Fruit fly (Drosophila melanogaster) whole organism, embryonic: Measurements from ENCODE around the gene eEF1delta.

Experiments used
- B-H2 ChIP-seq: fragments of 200-800 bp; sonication (Bioruptor generic); optimal IDR thresholded peaks from 2 replicates; lab custom pipeline; 2018; ENCODE audit warnings: missing biosample characterization, mild to moderate bottlenecking, missing genetic modification characterization
- CG10147 ChIP-seq: fragments of 200-800 bp; sonication (Bioruptor generic); optimal IDR thresholded peaks from 2 replicates; lab custom pipeline; 2019; ENCODE audit warnings: missing biosample characterization, mild to moderate bottlenecking, missing genetic modification characterization, moderate library complexity
- CG1024 ChIP-seq: fragments of 200-800 bp; sonication (Bioruptor generic); IDR thresholded peaks from 2 replicates; pipeline ENCODE4 v1.3.6; 2022; ENCODE audit warnings: missing biosample characterization, missing genetic modification characterization
- CG11085 ChIP-seq: fragments of 200-800 bp; sonication (Bioruptor generic); IDR thresholded peaks from 2 replicates; pipeline ENCODE4 v1.3.6; 2022; ENCODE audit warnings: missing biosample characterization, missing genetic modification characterization
- CG11398 ChIP-seq: fragments of 200-800 bp; sonication (Bioruptor generic); optimal IDR thresholded peaks from 2 replicates; lab custom pipeline; 2016; ENCODE audit warnings: missing biosample characterization, missing genetic modification characterization
- CG11696 ChIP-seq: fragments of 200-800 bp; sonication (Bioruptor generic); IDR thresholded peaks from 2 replicates; pipeline ENCODE4 v1.3.6; 2022; ENCODE audit warnings: missing biosample characterization, missing genetic modification characterization
- CG12071 ChIP-seq: fragments of 200-800 bp; sonication (Bioruptor generic); optimal IDR thresholded peaks from 3 replicates; lab custom pipeline; 2018; ENCODE audit warnings: missing biosample characterization, mild to moderate bottlenecking, missing genetic modification characterization
- CG1233 ChIP-seq: fragments of 200-800 bp; sonication (Bioruptor generic); optimal IDR thresholded peaks from 4 replicates; lab custom pipeline; 2018; ENCODE audit warnings: missing biosample characterization, mild to moderate bottlenecking, missing genetic modification characterization
- CG12391 ChIP-seq: fragments of 200-800 bp; sonication (Bioruptor generic); optimal IDR thresholded peaks from 3 replicates; lab custom pipeline; 2018; ENCODE audit warnings: missing biosample characterization, mild to moderate bottlenecking, missing genetic modification characterization, moderate library complexity
- CG1529 ChIP-seq: fragments of 200-800 bp; sonication (Bioruptor generic); optimal IDR thresholded peaks from 3 replicates; lab custom pipeline; 2018; ENCODE audit warnings: missing biosample characterization, missing genetic modification characterization
- CG16863 ChIP-seq: fragments of 200-800 bp; sonication (Bioruptor generic); optimal IDR thresholded peaks from 3 replicates; lab custom pipeline; 2016; ENCODE audit warnings: missing biosample characterization, missing genetic modification characterization
- CG4707 ChIP-seq: fragments of 200-800 bp; sonication (Bioruptor generic); optimal IDR thresholded peaks from 2 replicates; lab custom pipeline; 2018; ENCODE audit warnings: missing biosample characterization, mild to moderate bottlenecking, missing genetic modification characterization, moderate library complexity
- CG6175 ChIP-seq: fragments of 200-800 bp; sonication (Bioruptor generic); IDR thresholded peaks from 3 replicates; pipeline ENCODE4 v1.3.6; 2022; ENCODE audit warnings: missing biosample characterization, missing genetic modification characterization
- CG6254 ChIP-seq: fragments of 200-800 bp; sonication (Bioruptor generic); optimal IDR thresholded peaks from 3 replicates; lab custom pipeline; 2017; ENCODE audit warnings: mild to moderate bottlenecking, missing biosample characterization, missing genetic modification reagents, missing genetic modification characterization
- CG7839 ChIP-seq: fragments of 200-800 bp; sonication (Bioruptor generic); optimal IDR thresholded peaks from 3 replicates; lab custom pipeline; 2018; ENCODE audit warnings: missing biosample characterization, mild to moderate bottlenecking, missing genetic modification characterization, moderate library complexity
- CG8359 ChIP-seq: fragments of 200-800 bp; sonication (Bioruptor generic); optimal IDR thresholded peaks from 2 replicates; lab custom pipeline; 2017; ENCODE audit warnings: missing biosample characterization, mild to moderate bottlenecking, missing genetic modification characterization, borderline replicate concordance
- CG9727 ChIP-seq: fragments of 200-800 bp; sonication (Bioruptor generic); optimal IDR thresholded peaks from 3 replicates; lab custom pipeline; 2017; ENCODE audit warnings: missing biosample characterization, mild to moderate bottlenecking, missing genetic modification characterization
- Chrac-16 ChIP-seq: fragments of 200-800 bp; sonication (Bioruptor generic); optimal IDR thresholded peaks from 3 replicates; lab custom pipeline; 2016; ENCODE audit warnings: missing biosample characterization, missing genetic modification characterization
- Dp ChIP-seq: fragments of 200-800 bp; sonication (Bioruptor generic); optimal IDR thresholded peaks from 2 replicates; lab custom pipeline; 2018; ENCODE audit warnings: missing biosample characterization, mild to moderate bottlenecking, missing genetic modification characterization, moderate library complexity
- Dref ChIP-seq: fragments of 200-800 bp; sonication (Bioruptor generic); IDR thresholded peaks from 2 replicates; pipeline ENCODE4 v1.3.6; 2022; ENCODE audit warnings: missing biosample characterization, missing genetic modification characterization
- E2f2 ChIP-seq: fragments of 200-800 bp; sonication (Bioruptor generic); IDR thresholded peaks from 2 replicates; pipeline ENCODE4 v1.3.6; 2022; ENCODE audit warnings: missing biosample characterization, missing genetic modification characterization
- Elba2 ChIP-seq: fragments of 200-800 bp; sonication (Bioruptor generic); optimal IDR thresholded peaks from 3 replicates; lab custom pipeline; 2016; ENCODE audit warnings: missing biosample characterization, missing genetic modification characterization
- Lhr ChIP-seq: fragments of 200-800 bp; sonication (Bioruptor generic); optimal IDR thresholded peaks from 3 replicates; lab custom pipeline; 2017; ENCODE audit warnings: mild to moderate bottlenecking, missing biosample characterization, missing genetic modification reagents, missing genetic modification characterization
- Med ChIP-seq: fragments of 200-800 bp; sonication (Bioruptor generic); peaks from one replicate; lab custom pipeline; 2016; ENCODE audit warnings: missing biosample characterization, missing genetic modification characterization, mild to moderate bottlenecking, inconsistent platforms, moderate library complexity
- Mes4 ChIP-seq: fragments of 200-800 bp; sonication (Bioruptor generic); optimal IDR thresholded peaks from 2 replicates; lab custom pipeline; 2016; ENCODE audit warnings: missing biosample characterization, missing genetic modification characterization
- Nf-YA ChIP-seq: fragments of 200-800 bp; sonication (Bioruptor generic); IDR thresholded peaks from 2 replicates; pipeline ENCODE4 v1.3.6; 2022; ENCODE audit warnings: missing biosample characterization, missing genetic modification characterization
- Optix ChIP-seq: fragments of 200-800 bp; sonication (Bioruptor generic); IDR thresholded peaks from 3 replicates; pipeline ENCODE4 v1.3.6; 2022; ENCODE audit warnings: missing biosample characterization, missing genetic modification characterization
- PHDP ChIP-seq: fragments of 200-800 bp; sonication (Bioruptor generic); optimal IDR thresholded peaks from 3 replicates; lab custom pipeline; 2018; ENCODE audit warnings: missing biosample characterization, mild to moderate bottlenecking, missing genetic modification characterization, moderate library complexity
- Sox100B ChIP-seq: fragments of 200-800 bp; sonication (Bioruptor generic); optimal IDR thresholded peaks from 3 replicates; lab custom pipeline; 2018; ENCODE audit warnings: missing biosample characterization, mild to moderate bottlenecking, missing genetic modification characterization
- cg ChIP-seq: fragments of 200-800 bp; sonication (Bioruptor generic); optimal IDR thresholded peaks from 3 replicates; lab custom pipeline; 2019; ENCODE audit warnings: missing biosample characterization, mild to moderate bottlenecking, missing genetic modification characterization, moderate library complexity
- crp ChIP-seq, 2 experiments: fragments of 200-800 bp; sonication (Bioruptor generic); optimal IDR thresholded peaks; 2 replicates in 1 of 2; 3 replicates in 1 of 2; lab custom pipeline; 2017; ENCODE audit warnings: missing biosample characterization in 2 of 2, missing genetic modification characterization in 2 of 2, mild to moderate bottlenecking in 1 of 2, moderate library complexity in 1 of 2
- dysf ChIP-seq: fragments of 200-800 bp; sonication (Bioruptor generic); IDR thresholded peaks from 3 replicates; pipeline ENCODE4 v1.3.6; 2022; ENCODE audit warnings: missing biosample characterization, missing genetic modification characterization
- en ChIP-seq: fragments of 200-800 bp; sonication (Bioruptor generic); optimal IDR thresholded peaks from 2 replicates; lab custom pipeline; 2016; ENCODE audit warnings: missing biosample characterization, missing genetic modification characterization
- fu2 ChIP-seq: fragments of 200-800 bp; sonication (Bioruptor generic); optimal IDR thresholded peaks from 2 replicates; lab custom pipeline; 2016; ENCODE audit warnings: missing biosample characterization, missing genetic modification characterization
- gce ChIP-seq: fragments of 200-800 bp; sonication (Bioruptor generic); IDR thresholded peaks from 3 replicates; pipeline ENCODE4 v1.3.6; 2022; ENCODE audit warnings: missing biosample characterization, missing genetic modification characterization
- gfzf ChIP-seq: fragments of 200-800 bp; sonication (Bioruptor generic); optimal IDR thresholded peaks from 2 replicates; lab custom pipeline; 2016; ENCODE audit warnings: missing biosample characterization, mild to moderate bottlenecking, missing genetic modification characterization, moderate library complexity
- hkb ChIP-seq, 2 experiments: fragments of 200-800 bp in 1 of 2; fragments of >200 bp in 1 of 2; sonication (Bioruptor generic) in 1 of 2; IDR thresholded peaks in 1 of 2; optimal IDR thresholded peaks in 1 of 2; 2 replicates each; pipeline versions ENCODE4 v1.3.6 to Lab custom; 2017 to 2022; ENCODE audit warnings: missing biosample characterization in 1 of 2, missing genetic modification characterization in 1 of 2
- hth ChIP-seq: fragments of >200 bp; optimal IDR thresholded peaks from 2 replicates; lab custom pipeline; 2017; ENCODE audit warnings: inconsistent platforms
- insv ChIP-seq, 2 experiments: fragments of 200-800 bp; sonication (Bioruptor generic); optimal IDR thresholded peaks; 3 replicates each; lab custom pipeline; 2016 to 2018; ENCODE audit warnings: missing biosample characterization in 2 of 2, missing genetic modification characterization in 2 of 2
- mld ChIP-seq: fragments of 200-800 bp; sonication (Bioruptor generic); IDR thresholded peaks from 3 replicates; pipeline ENCODE4 v1.3.6; 2022; ENCODE audit warnings: missing biosample characterization, missing genetic modification characterization; ENCODE audit not compliant: partially characterized antibody
- oc ChIP-seq: fragments of 200-800 bp; sonication (Bioruptor generic); optimal IDR thresholded peaks from 2 replicates; lab custom pipeline; 2018; ENCODE audit warnings: missing biosample characterization, mild to moderate bottlenecking, missing genetic modification characterization, moderate library complexity
- pho ChIP-seq: fragments of 200-800 bp; sonication (Bioruptor generic); optimal IDR thresholded peaks from 2 replicates; lab custom pipeline; 2016; ENCODE audit warnings: missing biosample characterization, missing genetic modification characterization
- pum ChIP-seq: fragments of 200-800 bp; sonication (Bioruptor generic); optimal IDR thresholded peaks from 2 replicates; lab custom pipeline; 2016; ENCODE audit warnings: missing biosample characterization, missing genetic modification characterization
- pzg ChIP-seq: fragments of 200-800 bp; sonication (Bioruptor generic); optimal IDR thresholded peaks from 3 replicates; lab custom pipeline; 2018; ENCODE audit warnings: missing biosample characterization, mild to moderate bottlenecking, missing genetic modification characterization, moderate library complexity
- rib ChIP-seq: fragments of 200-800 bp; sonication (Bioruptor generic); IDR thresholded peaks from 2 replicates; pipeline ENCODE4 v1.3.6; 2022; ENCODE audit warnings: missing biosample characterization, missing genetic modification characterization
- sqz ChIP-seq: fragments of 200-800 bp; sonication (Bioruptor generic); optimal IDR thresholded peaks from 3 replicates; lab custom pipeline; 2018; ENCODE audit warnings: missing biosample characterization, mild to moderate bottlenecking, missing genetic modification characterization
- stwl ChIP-seq: fragments of 200-800 bp; sonication (Bioruptor generic); optimal IDR thresholded peaks from 3 replicates; lab custom pipeline; 2018; ENCODE audit warnings: missing biosample characterization, mild to moderate bottlenecking, missing genetic modification characterization, moderate library complexity
- ttk ChIP-seq: fragments of 200-800 bp; sonication (Bioruptor generic); IDR thresholded peaks from 2 replicates; pipeline ENCODE4 v2.1.2; 2022; ENCODE audit warnings: missing biosample characterization, missing genetic modification characterization
- wdn ChIP-seq: fragments of 200-800 bp; sonication (Bioruptor generic); IDR thresholded peaks from 2 replicates; pipeline ENCODE4 v1.3.6; 2022; ENCODE audit warnings: missing biosample characterization, missing genetic modification characterization

The eEF1delta gene

dm6 chr2L:10238726-10239652, 6.7 kb downstream of the eEF1delta start, which contains the start of gene me31B:
TSS of gene me31B (plus strand) at chr2L:10239341.
- no peak for TF ChIP-seq Dref (GFP tag; lab: Robert Waterston, UW)
- TF ChIP-seq pho, result no peak
- no peak for TF ChIP-seq en (GFP tag; lab: Kevin White, UChicago)
- peak; percentile 25 for TF ChIP-seq Sox100B (GFP tag; lab: Kevin White, UChicago)
- TF ChIP-seq hkb (optimal IDR thresholded peaks at IDR 0.05; lab: Kevin White, UChicago), result no peak
- TF ChIP-seq hkb (GFP tag; IDR thresholded peaks at IDR 0.05; lab: Robert Waterston, UW), result no peak
- no peak for TF ChIP-seq ttk (GFP tag; lab: Robert Waterston, UW)
- TF ChIP-seq gce, result no peak
- TF ChIP-seq hth (lab: Kevin White, UChicago), result no peak
- no peak for TF ChIP-seq dysf
- TF ChIP-seq Lhr (GFP tag; lab: Kevin White, UChicago), result peak; percentile 7
- no peak for TF ChIP-seq Optix (GFP tag; lab: Robert Waterston, UW)
- no peak for TF ChIP-seq CG10147 (GFP tag; lab: Kevin White, UChicago)
- no peak for TF ChIP-seq E2f2 (GFP tag; lab: Robert Waterston, UW)
- no peak for TF ChIP-seq CG9727 (GFP tag; lab: Kevin White, UChicago)
- no peak for TF ChIP-seq CG11085 (GFP tag; lab: Robert Waterston, UW)
- TF ChIP-seq PHDP (tag; lab: Kevin White, UChicago), result no peak
- no peak for TF ChIP-seq cg (GFP tag; lab: Kevin White, UChicago)
- no peak for TF ChIP-seq CG6254 (GFP tag; lab: Kevin White, UChicago)
- no peak for TF ChIP-seq mld (GFP tag; lab: Robert Waterston, UW)
- TF ChIP-seq CG16863 (GFP tag; lab: Kevin White, UChicago), result no peak
- no peak for TF ChIP-seq CG6175 (GFP tag; lab: Robert Waterston, UW)
- no peak for TF ChIP-seq fu2
- no peak for TF ChIP-seq oc (tag; lab: Kevin White, UChicago)
- TF ChIP-seq sqz, result no peak
- peak; percentile 93 for TF ChIP-seq CG1024 (GFP tag; lab: Robert Waterston, UW)
- TF ChIP-seq CG12391, result no peak
- no peak for TF ChIP-seq CG12071 (GFP tag; lab: Kevin White, UChicago)
- TF ChIP-seq Nf-YA (GFP tag; lab: Robert Waterston, UW), result no peak
- peak; percentile 27 for TF ChIP-seq Med (GFP tag; lab: Kevin White, UChicago)
- no peak for TF ChIP-seq wdn (GFP tag; lab: Robert Waterston, UW)
- TF ChIP-seq gfzf, result peak; percentile 40
- no peak for TF ChIP-seq stwl (tag; lab: Kevin White, UChicago)
- TF ChIP-seq CG8359 (GFP tag; lab: Kevin White, UChicago), result peak; percentile 3
- TF ChIP-seq CG4707, result no peak
- peak; percentile 97 for TF ChIP-seq CG11398 (GFP tag; lab: Kevin White, UChicago)
- TF ChIP-seq Chrac-16 (GFP tag; lab: Kevin White, UChicago), result no peak
- no peak for TF ChIP-seq Mes4 (GFP tag; lab: Kevin White, UChicago)
- no peak for TF ChIP-seq CG1529 (GFP tag; lab: Kevin White, UChicago)
- no peak for TF ChIP-seq B-H2 (GFP tag; lab: Kevin White, UChicago)
- TF ChIP-seq crp (GFP tag; optimal IDR thresholded peaks at IDR 0.05; lab: Kevin White, UChicago), result peak in 1 of 2 experiments; percentile 35
- TF ChIP-seq CG1233, result peak; percentile 17
- TF ChIP-seq Dp (GFP tag; lab: Kevin White, UChicago), result no peak
- no peak for TF ChIP-seq rib
- TF ChIP-seq pum (GFP tag; lab: Kevin White, UChicago), result no peak
- TF ChIP-seq pzg (GFP tag; lab: Kevin White, UChicago), result peak; percentile 40
- no peak for TF ChIP-seq insv (GFP tag; optimal IDR thresholded peaks at IDR 0.05; lab: Kevin White, UChicago)
- no peak for TF ChIP-seq CG7839 (tag; lab: Kevin White, UChicago)
- TF ChIP-seq CG11696 (GFP tag; lab: Robert Waterston, UW), result no peak
- TF ChIP-seq Elba2 (GFP tag; lab: Kevin White, UChicago), result no peak
